Worm (Caenorhabditis elegans) whole organism, L1 larva: Measurements from ENCODE around the gene tni-3.

Experiments
- Y116A8C.19 ChIP-seq: sonication (generic microtip); optimal IDR thresholded peaks from 2 replicates; lab custom pipeline; 2016; ENCODE audit warnings: missing compliant biosample characterization, missing genetic modification characterization, borderline replicate concordance
- aly-2 ChIP-seq: fragments of 150-350 bp; optimal IDR thresholded peaks from 2 replicates; lab custom pipeline; 2014; ENCODE audit warnings: missing biosample characterization, missing genetic modification characterization
- ceh-82 ChIP-seq, 3 experiments: fragments of 150-350 bp in 1 of 3; sonication (generic microtip) in 2 of 3; optimal IDR thresholded peaks; 2 replicates each; lab custom pipeline; 2014 to 2017; ENCODE audit warnings: missing biosample characterization in 3 of 3, missing genetic modification characterization in 3 of 3
- dpl-1 ChIP-seq, 3 experiments: fragments of 150-350 bp in 2 of 3; sonication (generic microtip) in 1 of 3; optimal IDR thresholded peaks; 2 replicates each; lab custom pipeline; 2014 to 2017; ENCODE audit warnings: missing biosample characterization in 3 of 3, missing genetic modification characterization in 3 of 3, missing genetic modification reagents in 3 of 3
- dsc-1 ChIP-seq: sonication (generic microtip); optimal IDR thresholded peaks from 2 replicates; lab custom pipeline; 2016; ENCODE audit warnings: mild to moderate bottlenecking, missing genetic modification characterization, missing compliant biosample characterization
- efl-1 ChIP-seq, 4 experiments: fragments of 150-350 bp; optimal IDR thresholded peaks in 3 of 4; peaks in 1 of 4; 1 replicate in 1 of 4; 2 replicates in 3 of 4; lab custom pipeline; 2014; ENCODE audit warnings: missing biosample characterization in 2 of 4, missing genetic modification characterization in 2 of 4, missing genetic modification reagents in 2 of 4
- efl-3 ChIP-seq: fragments of 200-800 bp; sonication (Bioruptor generic); optimal IDR thresholded peaks from 2 replicates; lab custom pipeline; 2018; ENCODE audit warnings: mild to moderate bottlenecking, missing genetic modification characterization, missing compliant biosample characterization
- elt-2 ChIP-seq: sonication (generic microtip); optimal IDR thresholded peaks from 2 replicates; lab custom pipeline; 2016; ENCODE audit warnings: missing genetic modification characterization, mild to moderate bottlenecking, inconsistent platforms, missing compliant biosample characterization, missing genetic modification reagents
- elt-3 ChIP-seq, 6 experiments: fragments of 150-350 bp in 1 of 6; sonication (generic microtip); optimal IDR thresholded peaks; 2 replicates each; lab custom pipeline; 2017 to 2018; ENCODE audit warnings: missing biosample characterization in 6 of 6, missing genetic modification characterization in 6 of 6, inconsistent platforms in 1 of 6
- fkh-10 ChIP-seq: sonication (generic microtip); optimal IDR thresholded peaks from 2 replicates; lab custom pipeline; 2017; ENCODE audit warnings: missing biosample characterization, missing genetic modification reagents, missing genetic modification characterization
- hlh-4 ChIP-seq: sonication (generic microtip); optimal IDR thresholded peaks from 2 replicates; lab custom pipeline; 2016; ENCODE audit warnings: mild to moderate bottlenecking, missing genetic modification characterization, missing compliant biosample characterization
- isw-1 ChIP-seq: fragments of 200-800 bp; sonication (Bioruptor generic); IDR thresholded peaks from 2 replicates; pipeline ENCODE4 v1.3.6; 2022; ENCODE audit warnings: missing genetic modification characterization, missing compliant biosample characterization
- lin-14 ChIP-seq: fragments of 200-800 bp; sonication (Bioruptor generic); optimal IDR thresholded peaks from 2 replicates; lab custom pipeline; 2018; ENCODE audit warnings: mild to moderate bottlenecking, missing genetic modification characterization, moderate library complexity, missing compliant biosample characterization
- lin-35 ChIP-seq, 2 experiments: fragments of 150-350 bp; optimal IDR thresholded peaks; 2 replicates each; lab custom pipeline; 2014; ENCODE audit warnings: missing biosample characterization in 2 of 2, missing genetic modification characterization in 2 of 2, missing genetic modification reagents in 2 of 2
- lsy-2 ChIP-seq, 2 experiments: fragments of 150-350 bp; optimal IDR thresholded peaks; 2 replicates each; lab custom pipeline; 2014; ENCODE audit warnings: missing biosample characterization in 2 of 2, missing genetic modification characterization in 2 of 2
- mdl-1 ChIP-seq, 2 experiments: fragments of 150-350 bp; optimal IDR thresholded peaks; 2 replicates each; lab custom pipeline; 2014 to 2017; ENCODE audit warnings: missing biosample characterization in 2 of 2, missing genetic modification characterization in 2 of 2, inconsistent platforms in 1 of 2
- mef-2 ChIP-seq: fragments of 150-350 bp; optimal IDR thresholded peaks from 2 replicates; lab custom pipeline; 2014; ENCODE audit warnings: missing biosample characterization, missing genetic modification characterization
- nhr-19 ChIP-seq: fragments of 200-800 bp; sonication (Bioruptor generic); conservative IDR thresholded peaks from 2 replicates; pipeline ENCODE4 v1.3.6; 2022; ENCODE audit warnings: missing genetic modification characterization, missing compliant biosample characterization
- nhr-20 ChIP-seq: sonication (generic microtip); optimal IDR thresholded peaks from 2 replicates; lab custom pipeline; 2016; ENCODE audit warnings: mild to moderate bottlenecking, missing genetic modification characterization, missing compliant biosample characterization
- nhr-237 ChIP-seq: fragments of 150-350 bp; optimal IDR thresholded peaks from 2 replicates; lab custom pipeline; 2014; ENCODE audit warnings: missing biosample characterization, missing genetic modification characterization
- nhr-47 ChIP-seq: sonication (generic microtip); optimal IDR thresholded peaks from 2 replicates; lab custom pipeline; 2016; ENCODE audit warnings: mild to moderate bottlenecking, missing genetic modification characterization, moderate library complexity, missing compliant biosample characterization
- nhr-71 ChIP-seq: sonication (generic microtip); optimal IDR thresholded peaks from 2 replicates; lab custom pipeline; 2016; ENCODE audit warnings: mild to moderate bottlenecking, missing genetic modification characterization, moderate library complexity, missing compliant biosample characterization
- nhr-76 ChIP-seq: sonication (generic microtip); optimal IDR thresholded peaks from 2 replicates; lab custom pipeline; 2017; ENCODE audit warnings: missing biosample characterization, missing genetic modification characterization
- nhr-90 ChIP-seq: sonication (generic microtip); optimal IDR thresholded peaks from 2 replicates; lab custom pipeline; 2016; ENCODE audit warnings: mild to moderate bottlenecking, missing genetic modification characterization, missing compliant biosample characterization; ENCODE audit not compliant: poor library complexity
- pag-3 ChIP-seq: sonication (generic microtip); optimal IDR thresholded peaks from 2 replicates; lab custom pipeline; 2017; ENCODE audit warnings: missing genetic modification characterization, mild to moderate bottlenecking, missing compliant biosample characterization, antibody characterized with exemption, borderline replicate concordance; ENCODE audit not compliant: insufficient read depth
- rnt-1 ChIP-seq: sonication (generic microtip); optimal IDR thresholded peaks from 2 replicates; lab custom pipeline; 2016; ENCODE audit warnings: mild to moderate bottlenecking, missing genetic modification characterization, moderate library complexity, missing compliant biosample characterization
- snpc-4 ChIP-seq: fragments of 150-350 bp; optimal IDR thresholded peaks from 2 replicates; lab custom pipeline; 2014; ENCODE audit warnings: missing biosample characterization, missing genetic modification characterization
- snu-23 ChIP-seq: sonication (generic microtip); optimal IDR thresholded peaks from 2 replicates; lab custom pipeline; 2016; ENCODE audit warnings: missing genetic modification characterization, missing compliant biosample characterization
- sox-4 ChIP-seq: sonication (generic microtip); optimal IDR thresholded peaks from 2 replicates; lab custom pipeline; 2016; ENCODE audit warnings: missing genetic modification characterization, missing compliant biosample characterization
- swsn-7 ChIP-seq: sonication (generic microtip); optimal IDR thresholded peaks from 2 replicates; lab custom pipeline; 2016; ENCODE audit warnings: missing genetic modification characterization, missing compliant biosample characterization
- tlp-1 ChIP-seq: fragments of 150-350 bp; optimal IDR thresholded peaks from 2 replicates; lab custom pipeline; 2014; ENCODE audit warnings: missing biosample characterization, missing genetic modification characterization
- unc-62 ChIP-seq: fragments of 150-350 bp; optimal IDR thresholded peaks from 2 replicates; lab custom pipeline; 2014; ENCODE audit warnings: missing biosample characterization, missing genetic modification reagents, missing genetic modification characterization
- unc-86 ChIP-seq: sonication (generic microtip); optimal IDR thresholded peaks from 2 replicates; lab custom pipeline; 2016; ENCODE audit warnings: missing genetic modification characterization, missing compliant biosample characterization
- zag-1 ChIP-seq: fragments of 150-350 bp; optimal IDR thresholded peaks from 2 replicates; lab custom pipeline; 2014; ENCODE audit warnings: missing biosample characterization, missing genetic modification characterization

The tni-3 gene

ce11 chrV:16831310-16831709 lies 3.6 kb downstream of the tni-3 start:
- TF ChIP-seq nhr-47 = no peak
- TF ChIP-seq dsc-1 = no peak
- TF ChIP-seq aly-2 = no peak
- no peak for TF ChIP-seq zag-1
- TF ChIP-seq sox-4 = no peak

ce11 chrV:16829396-16829795 lies 5.5 kb downstream of the tni-3 start, which contains the start of gene srh-214:
TSS of gene srh-214 (minus strand) at chrV:16829755.
- no peak for TF ChIP-seq efl-1 (optimal IDR thresholded peaks at IDR 0.05; lab: Kevin White, UChicago)
- TF ChIP-seq efl-1 (GFP tag; optimal IDR thresholded peaks at IDR 0.05 in 1 of 2; lab: Kevin White, UChicago) = peak in 1 of 2 experiments; percentile 65
- no peak for TF ChIP-seq fkh-10 (GFP tag; lab: Kevin White, UChicago)
- TF ChIP-seq, all 84 proteins: peak for 1

ce11 chrV:16827485-16827884 lies 7.4 kb downstream of the tni-3 start, which contains the start of gene srh-216:
TSS of gene srh-216 (minus strand) at chrV:16827585.
- TF ChIP-seq unc-86 (tag; lab: Kevin White, UChicago) (no peak), nhr-76 (tag; lab: Kevin White, UChicago) (no peak), aly-2 (no peak), hlh-4 (tag; lab: Kevin White, UChicago) (no peak), Y116A8C.19 (tag; lab: Kevin White, UChicago) (no peak), snpc-4 (tag; lab: Kevin White, UChicago) (no peak), pag-3 (tag; lab: Kevin White, UChicago) (no peak), snu-23 (GFP tag; lab: Kevin White, UChicago) (no peak), mef-2 (tag; lab: Kevin White, UChicago) (no peak), rnt-1 (tag; lab: Kevin White, UChicago) (no peak), lsy-2 (tag; optimal IDR thresholded peaks at IDR 0.05; lab: Kevin White, UChicago) (no peak), unc-62 (GFP tag; lab: Kevin White, UChicago) (no peak), nhr-47 (no peak)

- TF ChIP-seq lin-14 (peak; percentile 22), ceh-82 (tag; optimal IDR thresholded peaks at IDR 0.05; lab: Kevin White, UChicago) (no peak)
- TF ChIP-seq, all 84 proteins: peak for 1
These were observed 13.6 kb downstream of the tni-3 start, which contains the start of gene T20B3.14 for ce11 chrV:16821270-16821737. TSS of gene T20B3.14 (minus strand) at chrV:16821320.

- TF ChIP-seq nhr-19 (GFP tag; lab: Robert Waterston, UW) (no peak; the same call in 1 of the 2 replicates), tlp-1 (tag; lab: Kevin White, UChicago) (peak; percentile 84), efl-1 (optimal IDR thresholded peaks at IDR 0.05; lab: Kevin White, UChicago) (no peak), efl-1 (GFP tag; optimal IDR thresholded peaks at IDR 0.05 in 1 of 2; lab: Kevin White, UChicago) (peak in 1 of 2 experiments; percentile 12), mef-2 (tag; lab: Kevin White, UChicago) (no peak), swsn-7 (tag; lab: Kevin White, UChicago) (no peak), isw-1 (GFP tag; lab: Robert Waterston, UW) (no peak), lin-14 (peak; percentile 21), lin-35 (GFP tag; optimal IDR thresholded peaks at IDR 0.05; lab: Kevin White, UChicago) (peak in 1 of 2 experiments; percentile 48), zag-1 (no peak), elt-3 (tag; optimal IDR thresholded peaks at IDR 0.05; lab: Kevin White, UChicago) (peak in 2 of 6 experiments; percentile 40 to 72), mdl-1 (tag; optimal IDR thresholded peaks at IDR 0.05; lab: Kevin White, UChicago) (peak in 1 of 2 experiments; percentile 46), efl-3 (GFP tag; lab: Kevin White, UChicago) (no peak), nhr-20 (tag; lab: Kevin White, UChicago) (peak; percentile 32), nhr-237 (tag; lab: Kevin White, UChicago) (no peak), nhr-71 (tag; lab: Kevin White, UChicago) (peak; percentile 27), elt-2 (tag; lab: Kevin White, UChicago) (peak; percentile 94), nhr-90 (tag; lab: Kevin White, UChicago) (peak; percentile 16), dpl-1 (GFP tag; optimal IDR thresholded peaks at IDR 0.05; lab: Kevin White, UChicago) (peak in 1 of 3 experiments; percentile 18)
These were observed 18.2 kb downstream of the tni-3 start for ce11 chrV:16816707-16817106.
